Worm (Caenorhabditis elegans): Measurements from ENCODE around the gene btb-12.
A peak's percentile ranks its signal among the peaks of the same experiment; 100 is the strongest.

btb-12 gene

ce11 chrII:1618948-1619347 is 36.1 kb upstream of the btb-12 start, which contains the start of gene fbxa-166:
TSS of gene fbxa-166 (minus strand) at chrII:1619048.
- no peak for TF ChIP-seq snpc-4 (tag; optimal IDR thresholded peaks at IDR 0.05)
- no peak for TF ChIP-seq elt-1 (tag; optimal IDR thresholded peaks at IDR 0.05)
- no peak for TF ChIP-seq ama-1 (optimal IDR thresholded peaks at IDR 0.05)
- no peak for TF ChIP-seq egl-5 (tag; optimal IDR thresholded peaks at IDR 0.05)
- TF ChIP-seq mdl-1 (tag; optimal IDR thresholded peaks at IDR 0.05): no peak
- TF ChIP-seq nhr-77 (tag; optimal IDR thresholded peaks at IDR 0.05): no peak
- TF ChIP-seq nhr-237 (tag; optimal IDR thresholded peaks at IDR 0.05): no peak
- TF ChIP-seq ceh-9 (tag; optimal IDR thresholded peaks at IDR 0.05): no peak
- TF ChIP-seq ceh-28 (tag; optimal IDR thresholded peaks at IDR 0.05): no peak
- no peak for TF ChIP-seq unc-39 (tag; optimal IDR thresholded peaks at IDR 0.05)
- TF ChIP-seq skn-1 (tag; optimal IDR thresholded peaks at IDR 0.05): no peak
- no peak for TF ChIP-seq zag-1 (tag; optimal IDR thresholded peaks at IDR 0.05)

- no peak for TF ChIP-seq jun-1 (tag; optimal IDR thresholded peaks at IDR 0.05)
- no peak for TF ChIP-seq fkh-2 (tag; optimal IDR thresholded peaks at IDR 0.05)
- TF ChIP-seq nhr-77 (tag; optimal IDR thresholded peaks at IDR 0.05): no peak
- no peak for TF ChIP-seq sea-2 (GFP tag; optimal IDR thresholded peaks at IDR 0.05)
- no peak for TF ChIP-seq aly-2 (tag; optimal IDR thresholded peaks at IDR 0.05)
- no peak for TF ChIP-seq elt-1 (tag; optimal IDR thresholded peaks at IDR 0.05)
- TF ChIP-seq ceh-9 (tag; optimal IDR thresholded peaks at IDR 0.05): no peak
- TF ChIP-seq unc-62 (GFP tag; optimal IDR thresholded peaks at IDR 0.05): no peak
- no peak for TF ChIP-seq R02D3.7 (tag; optimal IDR thresholded peaks at IDR 0.05)
- TF ChIP-seq nfya-1 (tag; optimal IDR thresholded peaks at IDR 0.05; ENCODE audit: insufficient read depth): no peak
- no peak for TF ChIP-seq nhr-28 (tag; optimal IDR thresholded peaks at IDR 0.05)
- no peak for TF ChIP-seq fos-1 (tag; optimal IDR thresholded peaks at IDR 0.05)
- TF ChIP-seq nhr-67 (tag; optimal IDR thresholded peaks at IDR 0.05): no peak
- TF ChIP-seq unc-39 (tag; optimal IDR thresholded peaks at IDR 0.05): no peak
- no peak for TF ChIP-seq snpc-4 (tag; optimal IDR thresholded peaks at IDR 0.05)
- TF ChIP-seq daf-12 (tag; optimal IDR thresholded peaks at IDR 0.05): no peak
Measured at ce11 chrII:1621180-1621579, 33.8 kb upstream of the btb-12 start, which contains the start of gene fbxa-158. TSS of gene fbxa-158 (minus strand) at chrII:1621280.

- TF ChIP-seq elt-1 (tag; optimal IDR thresholded peaks at IDR 0.05) (no peak), lsy-12 (tag; optimal IDR thresholded peaks at IDR 0.05) (no peak), nfya-1 (tag; optimal IDR thresholded peaks at IDR 0.05; ENCODE audit: insufficient read depth) (no peak), nhr-237 (tag; optimal IDR thresholded peaks at IDR 0.05) (no peak), R02D3.7 (tag; optimal IDR thresholded peaks at IDR 0.05) (no peak), fkh-2 (tag; optimal IDR thresholded peaks at IDR 0.05) (no peak), lin-39 (tag; optimal IDR thresholded peaks at IDR 0.05) (no peak), nhr-25 (tag; optimal IDR thresholded peaks at IDR 0.05) (no peak), egl-5 (tag; optimal IDR thresholded peaks at IDR 0.05) (no peak), ZK546.5 (tag; optimal IDR thresholded peaks at IDR 0.05) (no peak), sea-2 (GFP tag; optimal IDR thresholded peaks at IDR 0.05) (no peak), nhr-43 (tag; optimal IDR thresholded peaks at IDR 0.05; ENCODE audit: poor library complexity, severe bottlenecking) (no peak), ztf-11 (tag; optimal IDR thresholded peaks at IDR 0.05) (no peak), ztf-4 (tag; optimal IDR thresholded peaks at IDR 0.05) (no peak), mdl-1 (tag; optimal IDR thresholded peaks at IDR 0.05) (no peak), ceh-28 (tag; optimal IDR thresholded peaks at IDR 0.05) (no peak), egl-27 (tag; optimal IDR thresholded peaks at IDR 0.05) (no peak), pqm-1 (tag; optimal IDR thresholded peaks at IDR 0.05) (peak; percentile 84), elt-3 (tag; optimal IDR thresholded peaks at IDR 0.05) (no peak), unc-39 (tag; optimal IDR thresholded peaks at IDR 0.05) (no peak), ama-1 (optimal IDR thresholded peaks at IDR 0.05) (no peak), nhr-67 (tag; optimal IDR thresholded peaks at IDR 0.05) (no peak), ceh-16 (tag; optimal IDR thresholded peaks at IDR 0.05) (no peak), zag-1 (tag; optimal IDR thresholded peaks at IDR 0.05) (no peak), unc-62 (GFP tag; optimal IDR thresholded peaks at IDR 0.05) (no peak), nhr-23 (tag; optimal IDR thresholded peaks at IDR 0.05) (no peak), snpc-4 (tag; optimal IDR thresholded peaks at IDR 0.05) (no peak), elt-2 (tag; optimal IDR thresholded peaks at IDR 0.05) (peak; percentile 93), mml-1 (tag; optimal IDR thresholded peaks at IDR 0.05) (no peak), jun-1 (tag; optimal IDR thresholded peaks at IDR 0.05) (peak; percentile 67), nhr-76 (tag; optimal IDR thresholded peaks at IDR 0.05) (no peak), pha-4 (tag; optimal IDR thresholded peaks at IDR 0.05) (peak; percentile 65), lin-15B (tag; optimal IDR thresholded peaks at IDR 0.05) (no peak), skn-1 (tag; optimal IDR thresholded peaks at IDR 0.05) (no peak), nhr-77 (tag; optimal IDR thresholded peaks at IDR 0.05) (no peak)
Measured at ce11 chrII:1621795-1622194, 33.2 kb upstream of the btb-12 start.

All from whole organism, L3 larva.